Worm (Caenorhabditis elegans) whole organism, L3 larva: ENCODE data around the gene srw-129.

Experiments used
- ama-1 ChIP-seq: fragments of 150-350 bp; optimal IDR thresholded peaks from 2 replicates; lab custom pipeline; 2018
- ceh-9 ChIP-seq: sonication (generic microtip); optimal IDR thresholded peaks from 2 replicates; lab custom pipeline; 2018; ENCODE audit warnings: missing biosample characterization, missing genetic modification characterization
- daf-12 ChIP-seq: fragments of 150-350 bp; optimal IDR thresholded peaks from 2 replicates; lab custom pipeline; 2014; ENCODE audit warnings: missing biosample characterization, missing genetic modification reagents, missing genetic modification characterization
- elt-3 ChIP-seq, 3 experiments: fragments of 150-350 bp in 1 of 3; sonication (generic microtip) in 2 of 3; optimal IDR thresholded peaks; 2 replicates in 2 of 3; 4 replicates in 1 of 3; lab custom pipeline; 2014 to 2017; ENCODE audit warnings: missing biosample characterization in 3 of 3, missing genetic modification characterization in 3 of 3
- fkh-2 ChIP-seq: fragments of 150-350 bp; optimal IDR thresholded peaks from 2 replicates; lab custom pipeline; 2014; ENCODE audit warnings: missing biosample characterization, missing genetic modification reagents, missing genetic modification characterization
- hmg-11 ChIP-seq: sonication (generic microtip); optimal IDR thresholded peaks from 2 replicates; lab custom pipeline; 2016; ENCODE audit warnings: missing genetic modification characterization, missing compliant biosample characterization
- lin-39 ChIP-seq: fragments of 150-350 bp; optimal IDR thresholded peaks from 2 replicates; lab custom pipeline; 2018; ENCODE audit warnings: missing biosample characterization, missing genetic modification reagents, missing genetic modification characterization
- nhr-12 ChIP-seq: fragments of 150-350 bp; optimal IDR thresholded peaks from 2 replicates; lab custom pipeline; 2014; ENCODE audit warnings: missing biosample characterization, missing genetic modification characterization
- nhr-237 ChIP-seq: fragments of 150-350 bp; optimal IDR thresholded peaks from 2 replicates; lab custom pipeline; 2014; ENCODE audit warnings: missing biosample characterization, missing genetic modification characterization
- nhr-76 ChIP-seq: fragments of 150-350 bp; sonication (generic microtip); optimal IDR thresholded peaks from 5 replicates; lab custom pipeline; 2014; ENCODE audit warnings: missing biosample characterization, missing genetic modification characterization
- nhr-77 ChIP-seq: fragments of 150-350 bp; optimal IDR thresholded peaks from 2 replicates; lab custom pipeline; 2014; ENCODE audit warnings: missing biosample characterization, missing genetic modification characterization
- pha-4 ChIP-seq: fragments of 150-350 bp; optimal IDR thresholded peaks from 2 replicates; lab custom pipeline; 2014; ENCODE audit warnings: missing biosample characterization, missing genetic modification reagents, missing genetic modification characterization
- pqm-1 ChIP-seq: fragments of 150-350 bp; optimal IDR thresholded peaks from 2 replicates; lab custom pipeline; 2017; ENCODE audit warnings: missing biosample characterization, missing genetic modification characterization, inconsistent platforms
- sea-2 ChIP-seq: fragments of 150-350 bp; sonication (generic microtip); optimal IDR thresholded peaks from 4 replicates; lab custom pipeline; 2014; ENCODE audit warnings: missing biosample characterization, missing genetic modification reagents, missing genetic modification characterization

DNA sequence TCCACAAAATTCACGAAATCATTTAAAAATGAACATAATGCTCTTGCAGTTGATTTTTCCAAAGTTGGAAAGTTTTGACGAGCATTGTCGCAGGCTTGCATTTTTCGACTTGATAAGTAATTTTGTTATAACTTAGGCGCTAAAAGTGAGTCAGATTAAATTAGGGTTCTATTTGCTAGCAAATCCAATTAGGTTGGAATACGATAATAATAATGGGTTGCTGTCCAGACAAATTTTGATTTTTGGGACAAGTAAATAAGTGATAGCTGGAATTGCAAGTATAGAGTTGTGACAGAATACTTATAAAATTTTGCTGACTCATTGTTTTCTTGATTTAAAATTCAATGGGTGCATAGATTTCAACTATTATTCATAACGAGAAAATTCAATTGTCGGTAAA, 34.2 kb downstream of the srw-129 start, which contains the start of gene srw-112:
- no peak for TF ChIP-seq nhr-76 (tag; lab: Kevin White, UChicago)
- no peak for TF ChIP-seq ama-1 (lab: Kevin White, UChicago)
- no peak for TF ChIP-seq nhr-237 (tag; lab: Kevin White, UChicago)
- TF ChIP-seq sea-2 (GFP tag; lab: Kevin White, UChicago), result no peak
- TF ChIP-seq lin-39 (tag; lab: Kevin White, UChicago), result no peak
- TF ChIP-seq fkh-2, result no peak
- TF ChIP-seq daf-12 (tag; lab: Kevin White, UChicago), result no peak
- no peak for TF ChIP-seq nhr-77 (tag; lab: Kevin White, UChicago)
- TF ChIP-seq nhr-12 (tag; lab: Kevin White, UChicago), result no peak
- TF ChIP-seq ceh-9 (tag; lab: Kevin White, UChicago), result no peak
- TF ChIP-seq pha-4, result no peak
- no peak for TF ChIP-seq hmg-11 (tag; lab: Kevin White, UChicago)
- no peak for TF ChIP-seq elt-3 (tag; optimal IDR thresholded peaks at IDR 0.05; lab: Kevin White, UChicago)
- no peak for TF ChIP-seq pqm-1 (tag; lab: Kevin White, UChicago)
